Worm (Caenorhabditis elegans): ENCODE data around the gene sas-4.

DNA sequence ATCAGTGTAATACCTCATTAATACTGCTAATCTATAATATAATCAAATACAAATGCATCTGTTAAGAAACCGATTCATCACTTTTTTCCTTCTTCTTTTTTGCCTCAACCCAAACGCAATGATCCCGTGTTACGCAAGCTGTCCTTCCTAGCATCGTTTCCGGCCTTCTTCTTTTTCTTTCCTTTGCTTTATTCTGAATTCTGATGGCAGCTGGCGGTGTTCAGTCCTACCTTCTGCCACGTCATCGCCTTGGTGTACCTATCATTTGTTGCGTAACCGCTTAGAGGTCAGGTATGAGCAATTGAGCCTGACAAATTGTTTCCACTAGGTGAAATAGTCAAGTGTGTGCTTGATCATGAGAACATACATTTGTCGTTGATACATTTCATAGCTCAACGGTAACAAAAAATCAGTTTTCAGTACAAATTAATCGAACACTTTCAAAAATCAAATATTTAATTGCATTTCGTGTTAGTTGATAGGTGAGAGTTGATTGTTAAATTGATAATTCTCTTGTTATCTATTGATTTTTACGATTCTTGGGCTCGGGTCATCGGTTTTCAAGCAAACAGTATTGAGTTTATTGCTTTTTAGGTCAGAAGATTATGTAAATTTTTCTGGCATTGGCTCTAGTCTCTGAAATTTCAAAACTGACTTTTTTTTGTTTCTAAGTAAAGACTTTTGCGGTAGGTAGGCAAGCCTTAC lies 20.0 kb downstream of the sas-4 start:
- TF ChIP-seq aptf-2 (GFP tag; conservative IDR thresholded peaks at IDR 0.05), result no peak
- no peak for TF ChIP-seq F57A8.1 (GFP tag; optimal IDR thresholded peaks at IDR 0.05)
- TF ChIP-seq unc-62 (GFP tag; optimal IDR thresholded peaks at IDR 0.05), result no peak
